Fruit fly (Drosophila melanogaster): Measurements from ENCODE around the gene eEF1gamma.

eEF1gamma gene

dm6 chr3R:29207996-29208395 lies 12.0 kb upstream of the eEF1gamma start (continued):
- TF ChIP-seq CG10959 (GFP tag; IDR thresholded peaks at IDR 0.05) (no peak), hbn (GFP tag; IDR thresholded peaks at IDR 0.05; ENCODE audit: partially characterized antibody) (no peak), fd3F (GFP tag; optimal IDR thresholded peaks at IDR 0.05) (peak; percentile 9), CG9797 (GFP tag; optimal IDR thresholded peaks at IDR 0.05) (no peak), peb (GFP tag; IDR thresholded peaks at IDR 0.05) (peak; percentile 37; the same call in 1 of the 2 replicates), CG10366 (GFP tag; IDR thresholded peaks at IDR 0.05) (peak; percentile 79), Oli (tag; optimal IDR thresholded peaks at IDR 0.05) (peak; percentile 86), CG1647 (GFP tag; optimal IDR thresholded peaks at IDR 0.05) (no peak), CG14710 (tag; optimal IDR thresholded peaks at IDR 0.05) (peak; percentile 59), Optix (GFP tag; IDR thresholded peaks at IDR 0.05) (peak; percentile 66; the same call in 2 of the 3 replicates), CHES-1-like (GFP tag; optimal IDR thresholded peaks at IDR 0.05) (no peak), ind (GFP tag; optimal IDR thresholded peaks at IDR 0.05) (peak; percentile 71), dmrt11E (tag; optimal IDR thresholded peaks at IDR 0.05) (peak; percentile 66), crol (GFP tag; IDR thresholded peaks at IDR 0.05) (no peak), onecut (GFP tag; IDR thresholded peaks at IDR 0.05) (peak; percentile 62), Antp (GFP tag; optimal IDR thresholded peaks at IDR 0.05) (no peak), CG9215 (GFP tag; IDR thresholded peaks at IDR 0.05) (no peak), sisA (GFP tag; IDR thresholded peaks at IDR 0.05) (peak; percentile 56), CG17568 (GFP tag; optimal IDR thresholded peaks at IDR 0.05) (peak; percentile 53), CG11560 (tag; IDR thresholded peaks at IDR 0.05) (no peak), CG3995 (GFP tag; optimal IDR thresholded peaks at IDR 0.05) (no peak), PHDP (tag; optimal IDR thresholded peaks at IDR 0.05) (peak; percentile 77), ewg (GFP tag; optimal IDR thresholded peaks at IDR 0.05) (peak; percentile 60), cas (GFP tag; IDR thresholded peaks at IDR 0.05) (no peak), slbo (GFP tag; IDR thresholded peaks at IDR 0.05) (peak; percentile 34), CG13894 (tag; optimal IDR thresholded peaks at IDR 0.05) (no peak), chn (GFP tag; optimal IDR thresholded peaks at IDR 0.05) (peak; percentile 20), CG10209 (GFP tag; optimal IDR thresholded peaks at IDR 0.05) (peak; percentile 70), Dbx (GFP tag; IDR thresholded peaks at IDR 0.05) (no peak), CG13424 (tag; optimal IDR thresholded peaks at IDR 0.05) (peak; percentile 75), Dip2 (GFP tag; IDR thresholded peaks at IDR 0.05) (no peak), Usf (GFP tag; optimal IDR thresholded peaks at IDR 0.05) (no peak), CG5180 (GFP tag; optimal IDR thresholded peaks at IDR 0.05) (peak; percentile 58), CG8765 (GFP tag; IDR thresholded peaks at IDR 0.05) (0 out of 2 replicates have a peak, but pooled peaks have one; percentile 30), zen2 (GFP tag; IDR thresholded peaks at IDR 0.05; ENCODE audit: partially characterized antibody) (no peak), corto (GFP tag; optimal IDR thresholded peaks at IDR 0.05) (peak; percentile 22), Kr (GFP tag; optimal IDR thresholded peaks at IDR 0.05) (no peak), CG10274 (GFP tag; optimal IDR thresholded peaks at IDR 0.05) (peak; percentile 28), pita (GFP tag; optimal IDR thresholded peaks at IDR 0.05) (no peak), CG14014 (GFP tag; IDR thresholded peaks at IDR 0.05) (peak; percentile 52; the same call in 1 of the 2 replicates), CG12659 (GFP tag; optimal IDR thresholded peaks at IDR 0.05) (peak; percentile 68), Rx (GFP tag; IDR thresholded peaks at IDR 0.05) (peak; percentile 68), ato (GFP tag; IDR thresholded peaks at IDR 0.05; ENCODE audit: partially characterized antibody) (no peak), E2f1 (GFP tag; IDR thresholded peaks at IDR 0.05) (0 out of 2 replicates have a peak, but pooled peaks have one; percentile 42), Drgx (GFP tag; IDR thresholded peaks at IDR 0.05) (peak; percentile 92), CG15696 (tag; optimal IDR thresholded peaks at IDR 0.05) (no peak), CG13296 (GFP tag; optimal IDR thresholded peaks at IDR 0.05) (peak; percentile 16), tin (GFP tag; optimal IDR thresholded peaks at IDR 0.05) (peak; percentile 66), GATAe (GFP tag; conservative IDR thresholded peaks at IDR 0.05) (no peak), mam (GFP tag; optimal IDR thresholded peaks at IDR 0.05) (peak; percentile 8), D19A (tag; optimal IDR thresholded peaks at IDR 0.05) (peak; percentile 69)

Data from whole organism, embryonic.